Worm (Caenorhabditis elegans): ENCODE results near the gene cdkl-1.

- no peak for TF ChIP-seq elt-2 (tag; optimal IDR thresholded peaks at IDR 0.05)
- no peak for TF ChIP-seq unc-3 (GFP tag; conservative IDR thresholded peaks at IDR 0.05)
- TF ChIP-seq unc-3 (tag; optimal IDR thresholded peaks at IDR 0.05) = no peak
- TF ChIP-seq nhr-11 (tag; optimal IDR thresholded peaks at IDR 0.05) = no peak
- no peak for TF ChIP-seq ceh-48 (tag; optimal IDR thresholded peaks at IDR 0.05)
- TF ChIP-seq hlh-13 (GFP tag; optimal IDR thresholded peaks at IDR 0.05) = no peak
- no peak for TF ChIP-seq ama-1 (optimal IDR thresholded peaks at IDR 0.05)
These were observed 44.9 kb upstream of the cdkl-1 start, which contains the start of gene T04C12.7 for ce11 chrV:11053827-11054226.
